ENCODE assay signal across 2 fruit fly cellular contexts in the genomic region with DNA sequence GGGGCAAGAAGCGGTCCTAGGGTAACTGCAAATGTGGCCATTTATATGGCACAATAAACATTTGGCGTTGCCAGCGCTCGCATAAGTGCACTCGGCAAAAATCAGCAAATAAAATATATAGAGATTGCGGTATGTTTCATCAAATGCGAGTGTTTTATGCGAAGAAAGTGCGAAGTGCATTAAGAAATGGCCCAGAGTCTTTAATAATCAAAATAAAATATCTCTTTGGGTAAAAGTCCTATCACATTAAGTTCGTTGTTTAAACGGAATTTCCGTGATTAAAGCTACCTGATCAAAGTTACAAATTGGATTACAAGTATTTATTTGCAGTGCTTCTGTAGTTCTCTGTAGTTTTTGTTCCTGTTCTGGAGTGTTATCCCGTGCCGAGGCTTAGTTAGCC.
A peak's percentile ranks its signal among the peaks of the same experiment; 100 is the strongest.
TF ChIP-seq lines count a peak whose summit lies in the region.

No protein-coding gene starts in this region.

TF ChIP-seq in whole organism, prepupa, 60 proteins besides CTCF, POLR2A, EP300 and RAD21 (continues in another document):
- TF ChIP-seq CG6163 (GFP tag; IDR thresholded peaks at IDR 0.05; lab: Robert Waterston, UW) (no peak), Eip93F (GFP tag; optimal IDR thresholded peaks at IDR 0.05; lab: Kevin White, UChicago) (no peak), topi (GFP tag; optimal IDR thresholded peaks at IDR 0.05; lab: Kevin White, UChicago) (no peak), Gug (GFP tag; IDR thresholded peaks at IDR 0.05; lab: Robert Waterston, UW) (no peak), fd85E (GFP tag; optimal IDR thresholded peaks at IDR 0.05; lab: Kevin White, UChicago) (no peak), fkh (GFP tag; optimal IDR thresholded peaks at IDR 0.05; lab: Kevin White, UChicago) (no peak), CG3919 (GFP tag; optimal IDR thresholded peaks at IDR 0.05; lab: Kevin White, UChicago) (no peak), Sox14 (GFP tag; optimal IDR thresholded peaks at IDR 0.05; lab: Kevin White, UChicago) (peak; percentile 21), Sox102F (GFP tag; optimal IDR thresholded peaks at IDR 0.05; lab: Kevin White, UChicago) (no peak), acj6 (GFP tag; optimal IDR thresholded peaks at IDR 0.05; lab: Kevin White, UChicago) (peak; percentile 3), esn (GFP tag; optimal IDR thresholded peaks at IDR 0.05; lab: Kevin White, UChicago) (no peak), Eip78C (GFP tag; lab: Kevin White, UChicago) (peak; percentile 83), CG11902 (GFP tag; optimal IDR thresholded peaks at IDR 0.05; lab: Kevin White, UChicago) (no peak), CG6808 (GFP tag; optimal IDR thresholded peaks at IDR 0.05; lab: Kevin White, UChicago) (peak; percentile 4), Smox (GFP tag; optimal IDR thresholded peaks at IDR 0.05; lab: Kevin White, UChicago) (no peak), lz (GFP tag; optimal IDR thresholded peaks at IDR 0.05; lab: Kevin White, UChicago) (no peak), CG9139 (GFP tag; optimal IDR thresholded peaks at IDR 0.05; lab: Kevin White, UChicago) (no peak), OdsH (GFP tag; optimal IDR thresholded peaks at IDR 0.05; lab: Kevin White, UChicago) (no peak), Blimp-1 (GFP tag; optimal IDR thresholded peaks at IDR 0.05; lab: Kevin White, UChicago) (no peak), dac (GFP tag; optimal IDR thresholded peaks at IDR 0.05; lab: Kevin White, UChicago) (no peak), dsx (GFP tag; optimal IDR thresholded peaks at IDR 0.05; lab: Kevin White, UChicago; ENCODE audit: poor library complexity, severe bottlenecking) (no peak), CG32006 (GFP tag; optimal IDR thresholded peaks at IDR 0.05; lab: Kevin White, UChicago) (peak; percentile 29), CG4318 (GFP tag; optimal IDR thresholded peaks at IDR 0.05; lab: Kevin White, UChicago) (no peak), cyc (GFP tag; optimal IDR thresholded peaks at IDR 0.05; lab: Kevin White, UChicago) (no peak), Sox15 (GFP tag; optimal IDR thresholded peaks at IDR 0.05; lab: Kevin White, UChicago) (no peak), CG15336 (GFP tag; IDR thresholded peaks at IDR 0.05; lab: Robert Waterston, UW) (no peak), CG11294 (GFP tag; IDR thresholded peaks at IDR 0.05; lab: Robert Waterston, UW) (no peak), Hr38 (GFP tag; optimal IDR thresholded peaks at IDR 0.05; lab: Kevin White, UChicago) (no peak), CG31627 (GFP tag; optimal IDR thresholded peaks at IDR 0.05; lab: Kevin White, UChicago) (no peak), achi (GFP tag; optimal IDR thresholded peaks at IDR 0.05; lab: Kevin White, UChicago) (peak; percentile 32), vri (GFP tag; optimal IDR thresholded peaks at IDR 0.05; lab: Kevin White, UChicago) (no peak), svp (GFP tag; lab: Kevin White, UChicago) (no peak), pdm3 (GFP tag; optimal IDR thresholded peaks at IDR 0.05; lab: Kevin White, UChicago) (peak; percentile 21), CG7368 (GFP tag; optimal IDR thresholded peaks at IDR 0.05; lab: Kevin White, UChicago) (no peak), CG8632 (GFP tag; optimal IDR thresholded peaks at IDR 0.05; lab: Kevin White, UChicago) (no peak), Ets21C (GFP tag; optimal IDR thresholded peaks at IDR 0.05; lab: Kevin White, UChicago) (no peak), ss (GFP tag; optimal IDR thresholded peaks at IDR 0.05; lab: Kevin White, UChicago) (no peak), Ets96B (tag; optimal IDR thresholded peaks at IDR 0.05; lab: Kevin White, UChicago) (no peak), salr (GFP tag; optimal IDR thresholded peaks at IDR 0.05; lab: Kevin White, UChicago) (peak in 1 of 2 experiments; percentile 15), Lpt (GFP tag; optimal IDR thresholded peaks at IDR 0.05; lab: Kevin White, UChicago) (no peak), CG34406 (GFP tag; optimal IDR thresholded peaks at IDR 0.05; lab: Kevin White, UChicago) (no peak), CG8119 (GFP tag; IDR thresholded peaks at IDR 0.05; lab: Robert Waterston, UW) (no peak), eg (GFP tag; IDR thresholded peaks at IDR 0.05; lab: Robert Waterston, UW) (no peak), CG8319 (GFP tag; optimal IDR thresholded peaks at IDR 0.05; lab: Kevin White, UChicago) (no peak), CG10669 (GFP tag; optimal IDR thresholded peaks at IDR 0.05; lab: Kevin White, UChicago) (peak; percentile 19), CG6792 (GFP tag; optimal IDR thresholded peaks at IDR 0.05; lab: Kevin White, UChicago) (no peak)

TF ChIP-seq in whole organism, pupa, 21 proteins besides CTCF, POLR2A, EP300 and RAD21:
- TF ChIP-seq gl (tag; optimal IDR thresholded peaks at IDR 0.05; lab: Kevin White, UChicago), result no peak
- no peak for TF ChIP-seq CG12605 (GFP tag; IDR thresholded peaks at IDR 0.05; lab: Robert Waterston, UW)
- TF ChIP-seq CG17806 (tag; optimal IDR thresholded peaks at IDR 0.05; lab: Kevin White, UChicago), result peak; percentile 17
- TF ChIP-seq Ets98B (GFP tag; IDR thresholded peaks at IDR 0.05; lab: Robert Waterston, UW), result no peak
- peak; percentile 71 for TF ChIP-seq CG8301 (tag; optimal IDR thresholded peaks at IDR 0.05; lab: Kevin White, UChicago)
- TF ChIP-seq CG8159 (tag; optimal IDR thresholded peaks at IDR 0.05; lab: Kevin White, UChicago), result peak; percentile 45
- no peak for TF ChIP-seq Pif1B (GFP tag; optimal IDR thresholded peaks at IDR 0.05; lab: Kevin White, UChicago)
- TF ChIP-seq Snoo (tag; optimal IDR thresholded peaks at IDR 0.05; lab: Kevin White, UChicago), result no peak
- TF ChIP-seq CG34367 (tag; optimal IDR thresholded peaks at IDR 0.05; lab: Kevin White, UChicago), result no peak
- TF ChIP-seq CG9948 (tag; optimal IDR thresholded peaks at IDR 0.05; lab: Kevin White, UChicago), result peak; percentile 26
- no peak for TF ChIP-seq rn (GFP tag; IDR thresholded peaks at IDR 0.05; lab: Robert Waterston, UW)
- peak; percentile 87 for TF ChIP-seq CG14655 (GFP tag; optimal IDR thresholded peaks at IDR 0.05; lab: Kevin White, UChicago)
